Fruit fly (Drosophila melanogaster): ENCODE data around the gene CG3662.

The CG3662 gene

DNA sequence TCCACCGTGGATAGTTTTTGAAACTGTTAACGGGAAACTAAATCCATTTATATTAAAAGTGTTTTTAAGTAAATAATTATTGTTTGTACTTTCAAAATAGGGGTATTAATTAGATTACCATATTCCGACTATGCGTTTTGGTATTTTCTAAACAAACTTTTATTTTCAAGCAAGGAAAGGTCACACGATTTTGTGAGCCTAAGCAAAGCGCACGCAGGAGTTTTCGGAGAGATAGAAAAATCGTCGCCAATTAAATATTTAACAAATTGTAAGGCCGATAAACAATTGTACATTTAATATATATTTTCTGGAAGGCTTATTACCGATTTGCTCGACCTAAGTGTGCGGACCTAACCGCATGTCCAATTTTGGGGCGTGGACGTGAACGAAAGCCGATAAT lies 49.2 kb downstream of the CG3662 start, which contains the start of gene PNUTS:
PNUTS (plus strand) TSS at position 181 of the 400 bp plus-strand sequence.
- peak; percentile 30 for TF ChIP-seq CG9139 (GFP tag; optimal IDR thresholded peaks at IDR 0.05)
- peak; percentile 70 for TF ChIP-seq svp (GFP tag)
- TF ChIP-seq pdm3 (GFP tag; optimal IDR thresholded peaks at IDR 0.05), result no peak
- TF ChIP-seq fkh (GFP tag; optimal IDR thresholded peaks at IDR 0.05), result peak; percentile 10

DNA sequence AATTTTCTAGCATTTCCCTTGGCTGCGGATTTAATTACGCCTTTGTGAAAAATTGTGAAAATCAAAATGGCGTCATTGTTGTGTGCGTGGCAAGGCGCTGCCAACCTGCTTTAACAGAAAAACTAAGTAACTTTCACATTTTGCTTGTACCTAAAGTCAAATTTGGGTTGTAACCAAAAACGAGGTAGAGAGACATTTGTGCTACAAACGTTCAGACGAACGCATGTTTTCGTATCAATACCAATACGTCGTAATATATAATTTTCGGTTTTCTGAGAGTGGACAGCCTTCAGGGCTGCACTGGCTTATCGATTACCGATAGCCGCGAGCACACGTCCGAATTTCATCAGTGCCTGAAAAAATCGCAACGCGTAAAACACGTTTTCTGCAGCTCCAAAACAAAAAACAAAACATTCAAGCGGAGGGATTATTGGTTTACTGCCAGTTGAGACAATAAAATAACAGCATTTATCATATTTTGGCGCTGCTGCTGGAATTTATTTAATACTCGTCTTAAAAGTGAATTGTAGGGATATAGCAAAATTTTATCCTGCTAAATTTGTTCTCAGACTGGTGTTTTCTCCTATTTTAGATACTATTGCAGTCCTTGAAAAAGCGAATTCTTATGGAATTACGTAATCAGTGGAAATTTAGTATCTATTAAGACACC lies 49.8 kb downstream of the CG3662 start:
- no peak for TF ChIP-seq Hr38 (GFP tag; optimal IDR thresholded peaks at IDR 0.05)
- TF ChIP-seq Eip93F (GFP tag; optimal IDR thresholded peaks at IDR 0.05), result no peak
- peak; percentile 63 for TF ChIP-seq CG32006 (GFP tag; optimal IDR thresholded peaks at IDR 0.05)
- peak; percentile 74 for TF ChIP-seq eg (GFP tag; IDR thresholded peaks at IDR 0.05)
- TF ChIP-seq spab (GFP tag; optimal IDR thresholded peaks at IDR 0.05), result peak; percentile 30
- peak; percentile 88 for TF ChIP-seq Eip78C (GFP tag)
- peak; percentile 2 to 18 for TF ChIP-seq salr (GFP tag; optimal IDR thresholded peaks at IDR 0.05)
- TF ChIP-seq CG31627 (GFP tag; optimal IDR thresholded peaks at IDR 0.05), result peak; percentile 85
- peak; percentile 71 for TF ChIP-seq OdsH (GFP tag; optimal IDR thresholded peaks at IDR 0.05)
- TF ChIP-seq dac (GFP tag; optimal IDR thresholded peaks at IDR 0.05), result peak; percentile 58
- TF ChIP-seq CG11762 (GFP tag; optimal IDR thresholded peaks at IDR 0.05; ENCODE audit: insufficient read depth), result peak; percentile 54
- TF ChIP-seq Hr4 (GFP tag; optimal IDR thresholded peaks at IDR 0.05), result peak; percentile 67
- no peak for TF ChIP-seq CG4318 (GFP tag; optimal IDR thresholded peaks at IDR 0.05)
- TF ChIP-seq CG8632 (GFP tag; optimal IDR thresholded peaks at IDR 0.05), result peak; percentile 45
- TF ChIP-seq dsx (GFP tag; optimal IDR thresholded peaks at IDR 0.05; ENCODE audit: poor library complexity, severe bottlenecking), result peak; percentile 13
- TF ChIP-seq CG6854 (GFP tag; optimal IDR thresholded peaks at IDR 0.05), result no peak
- TF ChIP-seq Met (GFP tag; optimal IDR thresholded peaks at IDR 0.05), result peak; percentile 61
- peak; percentile 61 for TF ChIP-seq CG3919 (GFP tag; optimal IDR thresholded peaks at IDR 0.05)
- TF ChIP-seq Sox14 (GFP tag; optimal IDR thresholded peaks at IDR 0.05), result peak; percentile 79
- peak; percentile 64 for TF ChIP-seq topi (GFP tag; optimal IDR thresholded peaks at IDR 0.05)
- TF ChIP-seq pdm3 (GFP tag; optimal IDR thresholded peaks at IDR 0.05), result peak; percentile 76
- peak; percentile 60 for TF ChIP-seq Smox (GFP tag; optimal IDR thresholded peaks at IDR 0.05)
- peak; percentile 56 for TF ChIP-seq CG11902 (GFP tag; optimal IDR thresholded peaks at IDR 0.05)
- TF ChIP-seq CG10669 (GFP tag; optimal IDR thresholded peaks at IDR 0.05), result peak; percentile 25
- TF ChIP-seq Lpt (GFP tag; optimal IDR thresholded peaks at IDR 0.05), result no peak
- TF ChIP-seq cyc (GFP tag; optimal IDR thresholded peaks at IDR 0.05), result peak; percentile 65
- TF ChIP-seq svp (GFP tag), result peak; percentile 69
- peak; percentile 9 for TF ChIP-seq Sox15 (GFP tag; optimal IDR thresholded peaks at IDR 0.05)
- TF ChIP-seq CG10631 (GFP tag; optimal IDR thresholded peaks at IDR 0.05), result peak; percentile 58
- peak; percentile 71 for TF ChIP-seq Ets21C (GFP tag; optimal IDR thresholded peaks at IDR 0.05)
- peak; percentile 38 for TF ChIP-seq CG7368 (GFP tag; optimal IDR thresholded peaks at IDR 0.05)
- TF ChIP-seq CG34406 (GFP tag; optimal IDR thresholded peaks at IDR 0.05), result peak; percentile 55
- peak; percentile 41 for TF ChIP-seq CG1621 (tag; optimal IDR thresholded peaks at IDR 0.05)
- TF ChIP-seq CG11294 (GFP tag; IDR thresholded peaks at IDR 0.05), result 0 out of 2 replicates have a peak, but pooled peaks have one; percentile 27
- TF ChIP-seq CG3032 (tag; optimal IDR thresholded peaks at IDR 0.05), result peak; percentile 70
- no peak for TF ChIP-seq CG16779 (tag; optimal IDR thresholded peaks at IDR 0.05)
- TF ChIP-seq Blimp-1 (GFP tag; optimal IDR thresholded peaks at IDR 0.05), result peak; percentile 58
- peak; percentile 76 for TF ChIP-seq esn (GFP tag; optimal IDR thresholded peaks at IDR 0.05)
- TF ChIP-seq CG8319 (GFP tag; optimal IDR thresholded peaks at IDR 0.05), result peak; percentile 46
- TF ChIP-seq CG6163 (GFP tag; IDR thresholded peaks at IDR 0.05), result peak; percentile 82
- no peak for TF ChIP-seq fkh (GFP tag; optimal IDR thresholded peaks at IDR 0.05)
- TF ChIP-seq CG9139 (GFP tag; optimal IDR thresholded peaks at IDR 0.05), result no peak
- no peak for TF ChIP-seq CG6276 (GFP tag; optimal IDR thresholded peaks at IDR 0.05)
- peak; percentile 68 for TF ChIP-seq achi (GFP tag; optimal IDR thresholded peaks at IDR 0.05)
- no peak for TF ChIP-seq fd59A (GFP tag; optimal IDR thresholded peaks at IDR 0.05)
- peak; percentile 68 for TF ChIP-seq CG8119 (GFP tag; IDR thresholded peaks at IDR 0.05)
- peak; percentile 53 for TF ChIP-seq CG6808 (GFP tag; optimal IDR thresholded peaks at IDR 0.05)
- peak; percentile 57 for TF ChIP-seq Sox102F (GFP tag; optimal IDR thresholded peaks at IDR 0.05)

Measured in whole organism, prepupa.